Fruit fly (Drosophila melanogaster): ENCODE measurements around the gene RpS5a.
A peak's percentile ranks its signal among the peaks of the same experiment; 100 is the strongest.

DNA sequence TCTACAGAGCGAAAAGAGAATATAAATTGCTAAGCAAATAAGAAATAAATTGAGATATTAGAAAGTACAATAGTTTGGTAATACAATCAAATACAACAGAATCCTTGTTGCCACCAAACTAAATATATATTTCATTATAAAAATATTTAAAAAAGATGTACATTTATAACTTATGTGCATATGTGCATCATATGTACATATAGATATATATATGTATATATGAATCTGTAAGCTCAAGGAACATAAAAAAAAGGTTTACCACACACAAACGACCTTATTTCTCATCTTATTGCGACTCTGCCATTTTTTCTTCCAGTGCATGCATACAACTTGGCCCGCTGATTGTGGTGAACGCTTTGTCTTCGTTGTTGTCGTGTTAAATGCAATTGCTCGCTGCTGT, 34.7 kb downstream of the RpS5a start:
- no peak for TF ChIP-seq NfI (GFP tag; optimal IDR thresholded peaks at IDR 0.05)
- TF ChIP-seq CG6175 (GFP tag; IDR thresholded peaks at IDR 0.05), result no peak
- TF ChIP-seq D19B (GFP tag; optimal IDR thresholded peaks at IDR 0.05), result no peak
- TF ChIP-seq gem (tag; optimal IDR thresholded peaks at IDR 0.05), result peak; percentile 62
- no peak for TF ChIP-seq Doc3 (GFP tag; IDR thresholded peaks at IDR 0.05; ENCODE audit: partially characterized antibody)
- no peak for TF ChIP-seq knrl (GFP tag; IDR thresholded peaks at IDR 0.05; ENCODE audit: partially characterized antibody)
- TF ChIP-seq CG4424 (GFP tag; optimal IDR thresholded peaks at IDR 0.05), result no peak
- no peak for TF ChIP-seq YL-1 (GFP tag; optimal IDR thresholded peaks at IDR 0.05)
- peak; percentile 18 for TF ChIP-seq CG8388 (GFP tag; optimal IDR thresholded peaks at IDR 0.05)
- TF ChIP-seq vfl (GFP tag; optimal IDR thresholded peaks at IDR 0.05), result no peak
- TF ChIP-seq caup (GFP tag; optimal IDR thresholded peaks at IDR 0.05; ENCODE audit: severe bottlenecking), result no peak
- no peak for TF ChIP-seq pum (GFP tag; optimal IDR thresholded peaks at IDR 0.05)

Measured in whole organism, embryonic.